Fruit fly (Drosophila melanogaster): Measurements from ENCODE around the gene CG42249.

The CG42249 gene

dm6 chrX:11108845-11109450 lies 12.9 kb downstream of the CG42249 start (continued):
- TF ChIP-seq disco-r (GFP tag; optimal IDR thresholded peaks at IDR 0.05), result no peak
- TF ChIP-seq CG9932 (GFP tag; IDR thresholded peaks at IDR 0.05), result no peak
- TF ChIP-seq CG10209 (GFP tag; optimal IDR thresholded peaks at IDR 0.05), result no peak
- TF ChIP-seq crol (GFP tag; IDR thresholded peaks at IDR 0.05), result 0 out of 2 replicates have a peak, but pooled peaks have one; percentile 16
- no peak for TF ChIP-seq sob (GFP tag; IDR thresholded peaks at IDR 0.05)
- no peak for TF ChIP-seq ato (GFP tag; IDR thresholded peaks at IDR 0.05; ENCODE audit: partially characterized antibody)
- TF ChIP-seq Ets97D (GFP tag; optimal IDR thresholded peaks at IDR 0.05), result no peak
- TF ChIP-seq CG10565 (GFP tag; optimal IDR thresholded peaks at IDR 0.05), result no peak
- peak; percentile 59 for TF ChIP-seq pros (GFP tag; optimal IDR thresholded peaks at IDR 0.05)
- TF ChIP-seq CG15479 (GFP tag; optimal IDR thresholded peaks at IDR 0.05), result peak; percentile 82
- no peak for TF ChIP-seq Deaf1 (tag; optimal IDR thresholded peaks at IDR 0.05)
- TF ChIP-seq shn (GFP tag; optimal IDR thresholded peaks at IDR 0.05), result no peak
- TF ChIP-seq zen (tag; optimal IDR thresholded peaks at IDR 0.05), result no peak
- no peak for TF ChIP-seq CG3281 (GFP tag; optimal IDR thresholded peaks at IDR 0.05)
- no peak for TF ChIP-seq CG16813 (GFP tag; IDR thresholded peaks at IDR 0.05; ENCODE audit: partially characterized antibody)
- TF ChIP-seq CG12942 (GFP tag; optimal IDR thresholded peaks at IDR 0.05), result no peak
- no peak for TF ChIP-seq Fer3 (tag; optimal IDR thresholded peaks at IDR 0.05)
- TF ChIP-seq ab (GFP tag; optimal IDR thresholded peaks at IDR 0.05), result no peak
- no peak for TF ChIP-seq CG3065 (GFP tag; optimal IDR thresholded peaks at IDR 0.05)
- TF ChIP-seq CG17186 (GFP tag; optimal IDR thresholded peaks at IDR 0.05), result no peak
- no peak for TF ChIP-seq CG17612 (GFP tag; IDR thresholded peaks at IDR 0.05)
- TF ChIP-seq pum (GFP tag; optimal IDR thresholded peaks at IDR 0.05), result no peak
- TF ChIP-seq p53 (GFP tag; optimal IDR thresholded peaks at IDR 0.05), result no peak
- no peak for TF ChIP-seq CG6254 (GFP tag; optimal IDR thresholded peaks at IDR 0.05)
- TF ChIP-seq CG11696 (GFP tag; IDR thresholded peaks at IDR 0.05), result no peak
- TF ChIP-seq luna (GFP tag; optimal IDR thresholded peaks at IDR 0.05), result no peak
- no peak for TF ChIP-seq CG32767 (GFP tag; IDR thresholded peaks at IDR 0.05)
- TF ChIP-seq CG32532 (GFP tag; IDR thresholded peaks at IDR 0.05), result peak; percentile 53; the same call in 1 of the 2 replicates
- TF ChIP-seq chn (GFP tag; optimal IDR thresholded peaks at IDR 0.05), result no peak
- no peak for TF ChIP-seq CG12769 (tag; optimal IDR thresholded peaks at IDR 0.05)
- TF ChIP-seq CG13424 (tag; optimal IDR thresholded peaks at IDR 0.05), result peak; percentile 25
- no peak for TF ChIP-seq crc (GFP tag; optimal IDR thresholded peaks at IDR 0.05)
- peak; percentile 36; the same call in 1 of the 2 replicates for TF ChIP-seq vvl (GFP tag; IDR thresholded peaks at IDR 0.05)
- no peak for TF ChIP-seq CG8765 (GFP tag; IDR thresholded peaks at IDR 0.05)
- no peak for TF ChIP-seq CG8281 (tag; optimal IDR thresholded peaks at IDR 0.05)
- TF ChIP-seq CG10543 (GFP tag; optimal IDR thresholded peaks at IDR 0.05), result no peak
- no peak for TF ChIP-seq CG3726 (GFP tag; IDR thresholded peaks at IDR 0.05)
- no peak for TF ChIP-seq CG1529 (GFP tag; optimal IDR thresholded peaks at IDR 0.05)
- peak; percentile 36 for TF ChIP-seq Med (GFP tag)
- TF ChIP-seq ATbp (GFP tag; optimal IDR thresholded peaks at IDR 0.05), result no peak
- TF ChIP-seq Six4 (GFP tag; optimal IDR thresholded peaks at IDR 0.05), result peak; percentile 25
- TF ChIP-seq row (GFP tag; IDR thresholded peaks at IDR 0.05), result peak; percentile 52
- no peak for TF ChIP-seq Sox102F (GFP tag; optimal IDR thresholded peaks at IDR 0.05)
- no peak for TF ChIP-seq CG4282 (GFP tag; optimal IDR thresholded peaks at IDR 0.05)
- no peak for TF ChIP-seq usp (GFP tag; optimal IDR thresholded peaks at IDR 0.05)
- TF ChIP-seq CG11247 (GFP tag; IDR thresholded peaks at IDR 0.05), result no peak
- no peak for TF ChIP-seq Sin3A (optimal IDR thresholded peaks at IDR 0.05)
- no peak for TF ChIP-seq CG4328 (GFP tag; optimal IDR thresholded peaks at IDR 0.05)
- no peak for TF ChIP-seq z (GFP tag; IDR thresholded peaks at IDR 0.05)
- no peak for TF ChIP-seq CG17568 (GFP tag; optimal IDR thresholded peaks at IDR 0.05)
- TF ChIP-seq CG12299 (tag; optimal IDR thresholded peaks at IDR 0.05), result no peak

All from whole organism, embryonic.